Worm (Caenorhabditis elegans) whole organism, L4 larva: ENCODE results near the gene F10E7.11.

ENCODE experiments used
- F49E8.2 ChIP-seq: sonication (generic microtip); optimal IDR thresholded peaks from 2 replicates; lab custom pipeline; 2016; ENCODE audit warnings: missing compliant biosample characterization, mild to moderate bottlenecking, missing genetic modification characterization, borderline replicate concordance
- aly-2 ChIP-seq: sonication (generic microtip); optimal IDR thresholded peaks from 2 replicates; lab custom pipeline; 2018; ENCODE audit warnings: missing biosample characterization, missing genetic modification characterization
- ceh-28 ChIP-seq: fragments of 150-350 bp; optimal IDR thresholded peaks from 2 replicates; lab custom pipeline; 2014; ENCODE audit warnings: missing biosample characterization, missing genetic modification reagents, missing genetic modification characterization
- fkh-10 ChIP-seq: fragments of 150-350 bp; optimal IDR thresholded peaks from 2 replicates; lab custom pipeline; 2014; ENCODE audit warnings: missing biosample characterization, missing genetic modification reagents, missing genetic modification characterization
- fos-1 ChIP-seq: fragments of 150-350 bp; optimal IDR thresholded peaks from 2 replicates; lab custom pipeline; 2014; ENCODE audit warnings: missing biosample characterization, missing genetic modification characterization
- nhr-25 ChIP-seq: sonication (generic microtip); optimal IDR thresholded peaks from 2 replicates; lab custom pipeline; 2017; ENCODE audit warnings: missing genetic modification characterization, mild to moderate bottlenecking, missing compliant biosample characterization, antibody characterized with exemption, moderate library complexity, borderline replicate concordance; ENCODE audit not compliant: insufficient read depth
- nhr-77 ChIP-seq: fragments of 150-350 bp; optimal IDR thresholded peaks from 2 replicates; lab custom pipeline; 2014; ENCODE audit warnings: missing biosample characterization, missing genetic modification characterization
- snpc-4 ChIP-seq: fragments of 150-350 bp; optimal IDR thresholded peaks from 2 replicates; lab custom pipeline; 2014; ENCODE audit warnings: missing biosample characterization, missing genetic modification characterization
- zag-1 ChIP-seq: fragments of 150-350 bp; optimal IDR thresholded peaks from 2 replicates; lab custom pipeline; 2014; ENCODE audit warnings: missing biosample characterization, missing genetic modification characterization

- TF ChIP-seq fkh-10 (GFP tag; lab: Kevin White, UChicago), result no peak
- TF ChIP-seq ceh-28 (tag; lab: Kevin White, UChicago), result no peak
- no peak for TF ChIP-seq fos-1 (tag; lab: Kevin White, UChicago)
- TF ChIP-seq aly-2, result no peak
- no peak for TF ChIP-seq zag-1 (tag; lab: Kevin White, UChicago)
- no peak for TF ChIP-seq F49E8.2 (tag; lab: Kevin White, UChicago)
- TF ChIP-seq nhr-25 (tag; lab: Kevin White, UChicago), result no peak
- TF ChIP-seq snpc-4 (tag; lab: Kevin White, UChicago), result no peak
- TF ChIP-seq nhr-77 (tag; lab: Kevin White, UChicago), result no peak
Measured at ce11 chrII:7168712-7169111, 46.0 kb upstream of the F10E7.11 start, which contains the start of gene col-36.
